Fruit fly (Drosophila melanogaster): ENCODE data around the gene GXIVsPLA2.

GXIVsPLA2 gene

dm6 chr3L:16001164-16001679 lies 46.3 kb downstream of the GXIVsPLA2 start (continued):
- TF ChIP-seq Ets21C (GFP tag; optimal IDR thresholded peaks at IDR 0.05) (no peak), Ets96B (tag; optimal IDR thresholded peaks at IDR 0.05) (no peak), esn (GFP tag; optimal IDR thresholded peaks at IDR 0.05) (peak; percentile 48), Eip78C (GFP tag) (peak; percentile 78), Hr4 (GFP tag; optimal IDR thresholded peaks at IDR 0.05) (peak; percentile 92), acj6 (GFP tag; optimal IDR thresholded peaks at IDR 0.05) (peak; percentile 55), CG8119 (GFP tag; IDR thresholded peaks at IDR 0.05) (peak; percentile 91), CG6808 (GFP tag; optimal IDR thresholded peaks at IDR 0.05) (no peak), net (GFP tag; optimal IDR thresholded peaks at IDR 0.05) (peak; percentile 73), CG6276 (GFP tag; optimal IDR thresholded peaks at IDR 0.05) (peak; percentile 88), Blimp-1 (GFP tag; optimal IDR thresholded peaks at IDR 0.05) (no peak), CG8632 (GFP tag; optimal IDR thresholded peaks at IDR 0.05) (no peak), eg (GFP tag; IDR thresholded peaks at IDR 0.05) (peak; percentile 85), CG32006 (GFP tag; optimal IDR thresholded peaks at IDR 0.05) (peak; percentile 91), CG4318 (GFP tag; optimal IDR thresholded peaks at IDR 0.05) (peak; percentile 61), svp (GFP tag) (peak; percentile 74), dsx (GFP tag; optimal IDR thresholded peaks at IDR 0.05; ENCODE audit: poor library complexity, severe bottlenecking) (no peak), CG11294 (GFP tag; IDR thresholded peaks at IDR 0.05) (peak; percentile 78), Sox102F (GFP tag; optimal IDR thresholded peaks at IDR 0.05) (no peak), achi (GFP tag; optimal IDR thresholded peaks at IDR 0.05) (peak; percentile 67), Smox (GFP tag; optimal IDR thresholded peaks at IDR 0.05) (peak; percentile 45), topi (GFP tag; optimal IDR thresholded peaks at IDR 0.05) (peak; percentile 16), CG16779 (tag; optimal IDR thresholded peaks at IDR 0.05) (no peak), Sox15 (GFP tag; optimal IDR thresholded peaks at IDR 0.05) (peak; percentile 23)

- TF ChIP-seq OdsH (GFP tag; optimal IDR thresholded peaks at IDR 0.05): peak; percentile 48
- TF ChIP-seq net (GFP tag; optimal IDR thresholded peaks at IDR 0.05): peak; percentile 15
- TF ChIP-seq svp (GFP tag): peak; percentile 48
- peak; percentile 25 for TF ChIP-seq dsx (GFP tag; optimal IDR thresholded peaks at IDR 0.05; ENCODE audit: poor library complexity, severe bottlenecking)
- peak; percentile 66 for TF ChIP-seq CG16779 (tag; optimal IDR thresholded peaks at IDR 0.05)
- peak; percentile 46; the same call in 2 of the 3 replicates for TF ChIP-seq CG6163 (GFP tag; IDR thresholded peaks at IDR 0.05)
- no peak for TF ChIP-seq CG11762 (GFP tag; optimal IDR thresholded peaks at IDR 0.05; ENCODE audit: insufficient read depth)
- peak; percentile 76 to 80 for TF ChIP-seq ss (GFP tag; optimal IDR thresholded peaks at IDR 0.05)
- TF ChIP-seq pdm3 (GFP tag; optimal IDR thresholded peaks at IDR 0.05): peak; percentile 37
- TF ChIP-seq CG8119 (GFP tag; IDR thresholded peaks at IDR 0.05): peak; percentile 77
- TF ChIP-seq topi (GFP tag; optimal IDR thresholded peaks at IDR 0.05): no peak
- no peak for TF ChIP-seq Eip93F (GFP tag; optimal IDR thresholded peaks at IDR 0.05)
- peak; percentile 89 for TF ChIP-seq CG6276 (GFP tag; optimal IDR thresholded peaks at IDR 0.05)
- TF ChIP-seq Sox14 (GFP tag; optimal IDR thresholded peaks at IDR 0.05): peak; percentile 20
- TF ChIP-seq dac (GFP tag; optimal IDR thresholded peaks at IDR 0.05): peak; percentile 29
- no peak for TF ChIP-seq Sox102F (GFP tag; optimal IDR thresholded peaks at IDR 0.05)
- TF ChIP-seq fkh (GFP tag; optimal IDR thresholded peaks at IDR 0.05): peak; percentile 39
- TF ChIP-seq cyc (GFP tag; optimal IDR thresholded peaks at IDR 0.05): no peak
- peak; percentile 8 for TF ChIP-seq CG3032 (tag; optimal IDR thresholded peaks at IDR 0.05)
- TF ChIP-seq Lpt (GFP tag; optimal IDR thresholded peaks at IDR 0.05): peak; percentile 30
- peak; percentile 9 for TF ChIP-seq CG10631 (GFP tag; optimal IDR thresholded peaks at IDR 0.05)
- TF ChIP-seq achi (GFP tag; optimal IDR thresholded peaks at IDR 0.05): peak; percentile 12
- peak in 1 of 2 experiments; percentile 3 for TF ChIP-seq salr (GFP tag; optimal IDR thresholded peaks at IDR 0.05)
- 0 out of 2 replicates have a peak, but pooled peaks have one; percentile 30 for TF ChIP-seq Gug (GFP tag; IDR thresholded peaks at IDR 0.05)
- peak; percentile 43 for TF ChIP-seq Ets96B (tag; optimal IDR thresholded peaks at IDR 0.05)
- peak; percentile 74 for TF ChIP-seq eg (GFP tag; IDR thresholded peaks at IDR 0.05)
- TF ChIP-seq Hr4 (GFP tag; optimal IDR thresholded peaks at IDR 0.05): peak; percentile 82
- TF ChIP-seq lz (GFP tag; optimal IDR thresholded peaks at IDR 0.05): no peak
- no peak for TF ChIP-seq CG31627 (GFP tag; optimal IDR thresholded peaks at IDR 0.05)
- TF ChIP-seq CG32006 (GFP tag; optimal IDR thresholded peaks at IDR 0.05): peak; percentile 80
- TF ChIP-seq Hr39 (GFP tag; optimal IDR thresholded peaks at IDR 0.05): no peak
- no peak for TF ChIP-seq Eip75B (GFP tag; optimal IDR thresholded peaks at IDR 0.05)
- peak; percentile 61 for TF ChIP-seq CG6808 (GFP tag; optimal IDR thresholded peaks at IDR 0.05)
- TF ChIP-seq CG9139 (GFP tag; optimal IDR thresholded peaks at IDR 0.05): peak; percentile 55
- peak; percentile 10 for TF ChIP-seq CG3919 (GFP tag; optimal IDR thresholded peaks at IDR 0.05)
- peak; percentile 86 for TF ChIP-seq Eip78C (GFP tag)
- peak; percentile 71 for TF ChIP-seq CG15336 (GFP tag; IDR thresholded peaks at IDR 0.05)
- TF ChIP-seq CG10669 (GFP tag; optimal IDR thresholded peaks at IDR 0.05): peak; percentile 24
These were observed 47.3 kb downstream of the GXIVsPLA2 start for dm6 chr3L:16002116-16002716.

Measured in whole organism, prepupa.